Fruit fly (Drosophila melanogaster): Measurements from ENCODE around the gene CG18508.

CG18508 gene

DNA sequence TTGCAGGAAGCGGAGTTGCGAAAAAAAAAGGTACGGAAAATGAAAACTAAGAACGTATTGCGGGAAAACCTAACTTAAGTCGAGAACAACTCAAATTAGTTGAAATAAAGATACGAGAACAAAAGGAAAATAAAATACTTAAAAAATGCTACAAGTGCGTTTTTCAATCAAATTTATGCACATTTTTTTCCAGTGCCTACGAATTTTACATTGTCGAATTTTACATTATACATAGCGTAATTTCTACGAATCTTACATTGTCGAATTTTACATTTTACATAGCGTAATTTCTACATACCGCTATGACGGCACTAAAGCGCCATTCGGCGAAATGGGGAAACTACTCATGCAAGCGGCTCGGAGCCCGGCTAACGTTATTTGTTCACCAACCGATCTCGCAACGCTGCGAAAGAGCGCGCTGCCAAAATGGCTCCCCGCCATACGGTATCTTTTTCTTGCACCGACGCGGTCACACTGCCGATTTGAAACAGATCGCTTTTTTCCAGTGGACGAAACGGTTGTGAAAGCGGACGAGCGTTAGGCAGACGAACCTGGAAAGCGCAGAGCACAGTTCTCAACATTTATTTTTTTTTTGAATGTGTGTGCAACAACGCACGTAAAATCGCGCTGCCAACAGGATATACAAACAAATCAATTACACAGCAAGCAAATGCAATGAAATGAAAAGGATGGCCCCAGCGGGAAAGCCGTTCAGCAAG is 38.4 kb downstream of the CG18508 start, which contains the start of gene N:
TSS of gene N (plus strand) at position 488 of the 719 bp plus-strand sequence.
- TF ChIP-seq noc (tag; optimal IDR thresholded peaks at IDR 0.05): no peak

DNA sequence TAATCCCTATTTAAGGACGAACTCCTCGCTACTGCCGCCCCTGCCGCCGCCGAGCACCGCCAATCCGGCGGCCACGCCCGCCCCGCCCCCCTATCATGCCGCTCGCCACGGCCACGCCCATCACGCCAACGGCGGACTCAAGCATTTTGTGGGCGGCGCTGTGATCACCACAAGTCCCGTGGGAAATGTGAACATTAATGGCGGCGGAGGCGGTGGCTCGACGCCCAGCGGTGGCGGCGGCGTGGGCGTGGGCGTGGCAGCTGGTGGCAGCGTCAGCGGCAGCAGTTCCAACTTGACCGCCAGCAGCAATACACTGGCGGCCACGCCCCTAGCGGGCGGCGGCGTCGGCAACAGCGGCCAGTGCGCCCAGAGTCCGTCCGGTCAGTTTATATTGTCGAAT is 41.0 kb downstream of the CG18508 start:
- TF ChIP-seq noc (tag; optimal IDR thresholded peaks at IDR 0.05): no peak

DNA sequence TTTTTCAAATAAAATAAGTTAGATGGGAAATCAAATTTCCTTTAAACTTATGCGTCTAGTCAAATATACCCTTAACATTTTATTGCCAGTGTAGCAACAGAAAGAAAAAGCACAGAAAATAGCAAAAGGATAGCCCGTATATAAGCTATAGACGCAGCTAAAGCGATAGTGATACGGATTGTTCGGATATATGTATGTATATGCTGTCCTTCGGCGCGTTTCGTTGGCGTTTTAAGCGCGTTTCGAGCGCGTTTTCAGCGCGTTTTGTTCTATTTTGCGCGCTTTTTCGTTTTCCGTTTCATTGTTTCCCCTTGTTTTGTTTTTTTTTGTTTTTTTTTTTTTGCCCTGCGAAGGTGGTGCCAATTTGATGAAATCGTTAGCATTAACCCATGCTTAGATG is 45.4 kb downstream of the CG18508 start:
- no peak for TF ChIP-seq noc (tag; optimal IDR thresholded peaks at IDR 0.05)

DNA sequence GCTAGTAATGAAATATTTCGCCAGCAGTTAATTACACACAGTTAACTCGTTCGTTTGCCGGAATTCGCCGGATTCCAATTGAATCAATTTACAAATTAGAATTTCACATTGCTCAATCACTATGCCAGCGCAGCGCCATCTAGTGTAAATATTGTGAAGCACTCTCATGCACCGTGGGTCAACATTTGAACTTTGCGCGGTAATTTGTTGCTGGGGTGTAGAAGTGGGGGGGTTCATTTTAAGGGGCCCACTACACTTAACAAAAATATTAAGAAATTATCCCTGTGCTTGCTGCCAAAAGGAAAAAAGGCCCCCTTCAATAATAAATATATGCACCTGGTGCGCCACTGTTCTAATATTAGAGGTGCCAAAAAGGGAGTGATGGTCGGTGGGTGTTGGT is 49.3 kb downstream of the CG18508 start:
- no peak for TF ChIP-seq noc (tag; optimal IDR thresholded peaks at IDR 0.05)

Data from whole organism, larva.